Worm (Caenorhabditis elegans) whole organism, L4 larva: Measurements from ENCODE around the gene C06E1.11.

Experiments used
- aly-2 ChIP-seq: sonication (generic microtip); optimal IDR thresholded peaks from 2 replicates; lab custom pipeline; 2018; ENCODE audit warnings: missing biosample characterization, missing genetic modification characterization
- mdl-1 ChIP-seq, 2 experiments: fragments of 150-350 bp in 1 of 2; sonication (generic microtip) in 1 of 2; optimal IDR thresholded peaks; 2 replicates each; lab custom pipeline; 2014 to 2017; ENCODE audit warnings: missing biosample characterization in 2 of 2, missing genetic modification characterization in 2 of 2
- rbr-2 ChIP-seq: sonication (generic microtip); optimal IDR thresholded peaks from 2 replicates; lab custom pipeline; 2016; ENCODE audit warnings: missing genotype, missing genetic modification characterization, missing compliant biosample characterization

- TF ChIP-seq rbr-2, result no peak
- TF ChIP-seq mdl-1 (tag; optimal IDR thresholded peaks at IDR 0.05; lab: Kevin White, UChicago), result no peak
- TF ChIP-seq aly-2 (tag; lab: Kevin White, UChicago), result no peak
Measured at ce11 chrIII:8575359-8576101, 41.0 kb downstream of the C06E1.11 start.
